Fruit fly (Drosophila melanogaster) whole organism: ENCODE data around the gene CG13461.

ENCODE experiments used
- CG8478 ChIP-seq: fragments of >200 bp; optimal IDR thresholded peaks from 2 replicates; lab custom pipeline; 2018; ENCODE audit warnings: inconsistent platforms
- Dll ChIP-seq: fragments of >200 bp; optimal IDR thresholded peaks from 2 replicates; lab custom pipeline; 2017
- EcR ChIP-seq, 2 experiments: fragments of >200 bp; optimal IDR thresholded peaks; 2 replicates each; lab custom pipeline; 2017; ENCODE audit warnings: missing biosample characterization in 2 of 2, missing genetic modification characterization in 2 of 2, missing genetic modification reagents in 2 of 2
- pan ChIP-seq: fragments of >200 bp; optimal IDR thresholded peaks from 2 replicates; lab custom pipeline; 2017
- psq ChIP-seq: fragments of >200 bp; optimal IDR thresholded peaks from 2 replicates; lab custom pipeline; 2017
- usp ChIP-seq: fragments of >200 bp; optimal IDR thresholded peaks from 2 replicates; lab custom pipeline; 2017; ENCODE audit warnings: missing biosample characterization, missing genetic modification characterization, mixed read lengths

- TF ChIP-seq psq (lab: Kevin White, UChicago) (no peak), CG8478 (lab: Kevin White, UChicago) (no peak), usp (GFP tag; lab: Kevin White, UChicago) (no peak), Dll (lab: Kevin White, UChicago) (no peak), EcR (GFP tag; optimal IDR thresholded peaks at IDR 0.05; lab: Kevin White, UChicago) (no peak), pan (lab: Kevin White, UChicago) (no peak)
Measured at dm6 chr3L:15011142-15011541, 41.1 kb downstream of the CG13461 start.
